Worm (Caenorhabditis elegans) whole organism, L3 larva: ENCODE data around the gene acbp-5.

ENCODE experiments used
- ZK546.5 ChIP-seq: sonication (generic microtip); optimal IDR thresholded peaks from 2 replicates; lab custom pipeline; 2017; ENCODE audit warnings: missing biosample characterization, missing genetic modification characterization
- ceh-16 ChIP-seq: sonication (generic microtip); optimal IDR thresholded peaks from 2 replicates; lab custom pipeline; 2017; ENCODE audit warnings: missing biosample characterization, missing genetic modification characterization
- ceh-28 ChIP-seq: fragments of 150-350 bp; optimal IDR thresholded peaks from 2 replicates; lab custom pipeline; 2014; ENCODE audit warnings: missing biosample characterization, missing genetic modification reagents, missing genetic modification characterization
- ceh-82 ChIP-seq: fragments of 150-350 bp; optimal IDR thresholded peaks from 2 replicates; lab custom pipeline; 2014; ENCODE audit warnings: missing biosample characterization, missing genetic modification characterization
- ceh-9 ChIP-seq: sonication (generic microtip); optimal IDR thresholded peaks from 2 replicates; lab custom pipeline; 2018; ENCODE audit warnings: missing biosample characterization, missing genetic modification characterization
- daf-12 ChIP-seq: fragments of 150-350 bp; optimal IDR thresholded peaks from 2 replicates; lab custom pipeline; 2014; ENCODE audit warnings: missing biosample characterization, missing genetic modification reagents, missing genetic modification characterization
- egl-27 ChIP-seq: sonication (generic microtip); optimal IDR thresholded peaks from 4 replicates; lab custom pipeline; 2017; ENCODE audit warnings: missing biosample characterization, missing genetic modification reagents, missing genetic modification characterization
- egl-5 ChIP-seq: fragments of 150-350 bp; optimal IDR thresholded peaks from 2 replicates; lab custom pipeline; 2017; ENCODE audit warnings: missing biosample characterization, missing genetic modification reagents, missing genetic modification characterization, inconsistent platforms
- elt-1 ChIP-seq: fragments of 150-350 bp; optimal IDR thresholded peaks from 2 replicates; lab custom pipeline; 2014; ENCODE audit warnings: missing biosample characterization, missing genetic modification characterization
- elt-2 ChIP-seq: sonication (generic microtip); optimal IDR thresholded peaks from 2 replicates; lab custom pipeline; 2016; ENCODE audit warnings: missing genetic modification reagents, mild to moderate bottlenecking, missing genetic modification characterization, missing compliant biosample characterization
- eor-1 ChIP-seq, 2 experiments: fragments of 150-350 bp; optimal IDR thresholded peaks; 2 replicates each; lab custom pipeline; 2014 to 2018; ENCODE audit warnings: missing biosample characterization in 2 of 2, missing genetic modification characterization in 2 of 2
- fkh-2 ChIP-seq: fragments of 150-350 bp; optimal IDR thresholded peaks from 2 replicates; lab custom pipeline; 2014; ENCODE audit warnings: missing biosample characterization, missing genetic modification reagents, missing genetic modification characterization
- fos-1 ChIP-seq: fragments of 150-350 bp; optimal IDR thresholded peaks from 2 replicates; lab custom pipeline; 2014; ENCODE audit warnings: missing biosample characterization, missing genetic modification characterization
- hmg-11 ChIP-seq: sonication (generic microtip); optimal IDR thresholded peaks from 2 replicates; lab custom pipeline; 2016; ENCODE audit warnings: missing genetic modification characterization, missing compliant biosample characterization
- lin-39 ChIP-seq: fragments of 150-350 bp; optimal IDR thresholded peaks from 2 replicates; lab custom pipeline; 2018; ENCODE audit warnings: missing biosample characterization, missing genetic modification reagents, missing genetic modification characterization
- lsy-12 ChIP-seq: sonication (generic microtip); optimal IDR thresholded peaks from 2 replicates; lab custom pipeline; 2016; ENCODE audit warnings: mild to moderate bottlenecking, missing genetic modification characterization, missing compliant biosample characterization
- mml-1 ChIP-seq: fragments of 150-350 bp; sonication (generic microtip); optimal IDR thresholded peaks from 3 replicates; lab custom pipeline; 2014; ENCODE audit warnings: missing biosample characterization, missing genetic modification characterization
- nfya-1 ChIP-seq: sonication (generic microtip); optimal IDR thresholded peaks from 2 replicates; lab custom pipeline; 2017; ENCODE audit warnings: missing genetic modification characterization, mild to moderate bottlenecking, missing compliant biosample characterization, antibody characterized with exemption, moderate library complexity; ENCODE audit not compliant: insufficient read depth
- nhr-11 ChIP-seq: fragments of 150-350 bp; optimal IDR thresholded peaks from 2 replicates; lab custom pipeline; 2014; ENCODE audit warnings: missing biosample characterization, missing genetic modification characterization
- nhr-12 ChIP-seq: fragments of 150-350 bp; optimal IDR thresholded peaks from 2 replicates; lab custom pipeline; 2014; ENCODE audit warnings: missing biosample characterization, missing genetic modification characterization
- nhr-23 ChIP-seq: fragments of 150-350 bp; optimal IDR thresholded peaks from 2 replicates; lab custom pipeline; 2014; ENCODE audit warnings: missing biosample characterization, missing genetic modification reagents, missing genetic modification characterization
- nhr-237 ChIP-seq: fragments of 150-350 bp; optimal IDR thresholded peaks from 2 replicates; lab custom pipeline; 2014; ENCODE audit warnings: missing biosample characterization, missing genetic modification characterization
- nhr-25 ChIP-seq: sonication (generic microtip); optimal IDR thresholded peaks from 2 replicates; lab custom pipeline; 2017; ENCODE audit warnings: missing biosample characterization, missing genetic modification characterization
- nhr-43 ChIP-seq: sonication (generic microtip); optimal IDR thresholded peaks from 2 replicates; lab custom pipeline; 2016; ENCODE audit warnings: mild to moderate bottlenecking, missing genetic modification characterization, missing compliant biosample characterization; ENCODE audit not compliant: poor library complexity, severe bottlenecking
- nhr-67 ChIP-seq: fragments of 150-350 bp; optimal IDR thresholded peaks from 2 replicates; lab custom pipeline; 2014; ENCODE audit warnings: missing biosample characterization, missing genetic modification characterization
- nhr-76 ChIP-seq: fragments of 150-350 bp; sonication (generic microtip); optimal IDR thresholded peaks from 5 replicates; lab custom pipeline; 2014; ENCODE audit warnings: missing biosample characterization, missing genetic modification characterization
- nhr-77 ChIP-seq: fragments of 150-350 bp; optimal IDR thresholded peaks from 2 replicates; lab custom pipeline; 2014; ENCODE audit warnings: missing biosample characterization, missing genetic modification characterization
- pha-4 ChIP-seq: fragments of 150-350 bp; optimal IDR thresholded peaks from 2 replicates; lab custom pipeline; 2014; ENCODE audit warnings: missing biosample characterization, missing genetic modification reagents, missing genetic modification characterization
- sea-2 ChIP-seq: fragments of 150-350 bp; sonication (generic microtip); optimal IDR thresholded peaks from 4 replicates; lab custom pipeline; 2014; ENCODE audit warnings: missing biosample characterization, missing genetic modification reagents, missing genetic modification characterization
- skn-1 ChIP-seq: fragments of 150-350 bp; optimal IDR thresholded peaks from 2 replicates; lab custom pipeline; 2014; ENCODE audit warnings: missing biosample characterization, missing genetic modification characterization
- snpc-4 ChIP-seq: fragments of 150-350 bp; optimal IDR thresholded peaks from 2 replicates; lab custom pipeline; 2014; ENCODE audit warnings: missing biosample characterization, missing genetic modification characterization
- tbx-2 ChIP-seq: sonication (generic microtip); optimal IDR thresholded peaks from 2 replicates; lab custom pipeline; 2016; ENCODE audit warnings: mild to moderate bottlenecking, missing genetic modification characterization, missing compliant biosample characterization
- unc-39 ChIP-seq: sonication (generic microtip); optimal IDR thresholded peaks from 4 replicates; lab custom pipeline; 2017; ENCODE audit warnings: missing biosample characterization, missing genetic modification characterization
- unc-62 ChIP-seq: fragments of 150-350 bp; sonication (generic microtip); optimal IDR thresholded peaks from 4 replicates; lab custom pipeline; 2014; ENCODE audit warnings: missing biosample characterization, missing genetic modification reagents, missing genetic modification characterization
- zag-1 ChIP-seq: fragments of 150-350 bp; optimal IDR thresholded peaks from 2 replicates; lab custom pipeline; 2014; ENCODE audit warnings: missing biosample characterization, missing genetic modification characterization
- ztf-11 ChIP-seq: fragments of 150-350 bp; optimal IDR thresholded peaks from 2 replicates; lab custom pipeline; 2014; ENCODE audit warnings: missing biosample characterization, missing genetic modification characterization
- ztf-4 ChIP-seq: fragments of 150-350 bp; optimal IDR thresholded peaks from 2 replicates; lab custom pipeline; 2014; ENCODE audit warnings: missing biosample characterization, missing genetic modification characterization

The acbp-5 gene

ce11 chrIII:13622268-13622667 lies 19.2 kb downstream of the acbp-5 start, which contains the start of gene hip-1 (continued):
- TF ChIP-seq unc-62 (GFP tag; lab: Kevin White, UChicago) (no peak), fkh-2 (no peak), lin-39 (tag; lab: Kevin White, UChicago) (no peak), nhr-25 (tag; lab: Kevin White, UChicago) (peak; percentile 13), nhr-12 (no peak), skn-1 (tag; lab: Kevin White, UChicago) (no peak), daf-12 (tag; lab: Kevin White, UChicago) (no peak), nfya-1 (tag; lab: Kevin White, UChicago) (peak; percentile 60), nhr-67 (no peak), eor-1 (tag; optimal IDR thresholded peaks at IDR 0.05; lab: Kevin White, UChicago) (no peak), ZK546.5 (tag; lab: Kevin White, UChicago) (no peak), ceh-16 (tag; lab: Kevin White, UChicago) (no peak), ceh-82 (no peak)
- TF ChIP-seq, all 47 proteins: peak for 7

- TF ChIP-seq unc-39 = no peak
- TF ChIP-seq, all 47 proteins: peak for 0
These were observed 19.8 kb downstream of the acbp-5 start for ce11 chrIII:13621717-13622116.

- TF ChIP-seq sea-2 (no peak), zag-1 (tag; lab: Kevin White, UChicago) (no peak), ztf-4 (tag; lab: Kevin White, UChicago) (no peak), nhr-25 (tag; lab: Kevin White, UChicago) (no peak), tbx-2 (tag; lab: Kevin White, UChicago) (no peak), egl-5 (no peak), nhr-77 (tag; lab: Kevin White, UChicago) (no peak), egl-27 (tag; lab: Kevin White, UChicago) (no peak), hmg-11 (tag; lab: Kevin White, UChicago) (no peak), nhr-43 (tag; lab: Kevin White, UChicago) (no peak), lsy-12 (no peak), ceh-9 (no peak), fos-1 (tag; lab: Kevin White, UChicago) (no peak)
These were observed 20.5 kb downstream of the acbp-5 start for ce11 chrIII:13621012-13621411.

ce11 chrIII:13616793-13617192 lies 24.7 kb downstream of the acbp-5 start, which contains the start of gene T12D8.9:
TSS of gene T12D8.9 (plus strand) at chrIII:13617104.
- no peak for TF ChIP-seq eor-1 (tag; optimal IDR thresholded peaks at IDR 0.05; lab: Kevin White, UChicago)
- TF ChIP-seq nhr-11 = peak; percentile 26
- no peak for TF ChIP-seq daf-12 (tag; lab: Kevin White, UChicago)
- TF ChIP-seq sea-2 = no peak

ce11 chrIII:13615530-13615929 lies 26.0 kb downstream of the acbp-5 start:
- TF ChIP-seq mml-1 (no peak), nhr-237 (no peak), nhr-12 (no peak), nhr-43 (tag; lab: Kevin White, UChicago) (no peak), ceh-9 (no peak), snpc-4 (tag; lab: Kevin White, UChicago) (no peak), nfya-1 (tag; lab: Kevin White, UChicago) (no peak), egl-27 (tag; lab: Kevin White, UChicago) (no peak), daf-12 (tag; lab: Kevin White, UChicago) (no peak), fkh-2 (no peak), elt-2 (tag; lab: Kevin White, UChicago) (no peak), nhr-77 (tag; lab: Kevin White, UChicago) (no peak), eor-1 (tag; optimal IDR thresholded peaks at IDR 0.05; lab: Kevin White, UChicago) (no peak), pha-4 (tag; lab: Kevin White, UChicago) (no peak), ztf-11 (tag; lab: Kevin White, UChicago) (no peak), nhr-76 (tag; lab: Kevin White, UChicago) (no peak), ZK546.5 (tag; lab: Kevin White, UChicago) (no peak), nhr-23 (no peak), ceh-28 (tag; lab: Kevin White, UChicago) (no peak), elt-1 (tag; lab: Kevin White, UChicago) (no peak)
